Worm (Caenorhabditis elegans) whole organism, L2 larva: Measurements from ENCODE around the gene C14A6.8.

Experiments used
- ama-1 ChIP-seq: fragments of 150-350 bp; optimal IDR thresholded peaks from 2 replicates; lab custom pipeline; 2018; ENCODE audit warnings: inconsistent platforms
- ceh-16 ChIP-seq: fragments of 150-350 bp; optimal IDR thresholded peaks from 2 replicates; lab custom pipeline; 2014; ENCODE audit warnings: missing biosample characterization, missing genetic modification characterization
- ceh-82 ChIP-seq: fragments of 150-350 bp; optimal IDR thresholded peaks from 2 replicates; lab custom pipeline; 2014; ENCODE audit warnings: missing biosample characterization, missing genetic modification characterization
- elt-3 ChIP-seq: sonication (generic microtip); optimal IDR thresholded peaks from 2 replicates; lab custom pipeline; 2017; ENCODE audit warnings: missing biosample characterization, missing genetic modification characterization
- mdl-1 ChIP-seq, 2 experiments: fragments of 150-350 bp in 1 of 2; sonication (generic microtip) in 1 of 2; optimal IDR thresholded peaks; 2 replicates each; lab custom pipeline; 2017; ENCODE audit warnings: missing biosample characterization in 2 of 2, missing genetic modification characterization in 2 of 2
- nhr-11 ChIP-seq: fragments of 150-350 bp; optimal IDR thresholded peaks from 2 replicates; lab custom pipeline; 2014; ENCODE audit warnings: missing biosample characterization, missing genetic modification characterization
- nhr-23 ChIP-seq: fragments of 150-350 bp; optimal IDR thresholded peaks from 2 replicates; lab custom pipeline; 2014; ENCODE audit warnings: missing biosample characterization, missing genetic modification reagents, missing genetic modification characterization
- skn-1 ChIP-seq: sonication (generic microtip); optimal IDR thresholded peaks from 2 replicates; lab custom pipeline; 2017; ENCODE audit warnings: missing biosample characterization, missing genetic modification characterization
- snpc-4 ChIP-seq: fragments of 150-350 bp; optimal IDR thresholded peaks from 2 replicates; lab custom pipeline; 2014; ENCODE audit warnings: missing biosample characterization, missing genetic modification characterization
- unc-55 ChIP-seq: fragments of 150-350 bp; sonication (generic microtip); optimal IDR thresholded peaks from 3 replicates; lab custom pipeline; 2014; ENCODE audit warnings: missing biosample characterization, missing genetic modification reagents, missing genetic modification characterization
- unc-62 ChIP-seq: fragments of 150-350 bp; optimal IDR thresholded peaks from 2 replicates; lab custom pipeline; 2014; ENCODE audit warnings: missing biosample characterization, missing genetic modification reagents, missing genetic modification characterization

DNA sequence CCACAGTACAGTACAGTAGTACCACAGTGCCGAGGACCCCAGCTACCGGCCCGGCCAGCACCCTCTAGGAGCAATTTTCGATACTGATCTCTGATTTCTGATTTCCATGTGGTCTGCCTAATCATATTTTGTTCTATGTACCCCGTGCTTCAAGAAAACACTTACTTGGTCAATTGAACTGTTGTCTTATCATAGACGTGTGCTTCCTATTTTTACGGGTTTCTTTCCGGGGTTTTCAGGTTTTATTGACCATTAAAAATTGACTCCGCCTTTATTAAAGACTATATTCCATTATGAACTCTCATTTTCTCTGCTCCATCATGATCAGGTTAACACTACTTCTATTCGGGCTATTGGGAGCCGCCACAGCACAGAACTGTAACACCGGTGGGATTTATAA is 13.8 kb downstream of the C14A6.8 start, which contains the start of gene clec-48:
- TF ChIP-seq unc-62 (GFP tag; lab: Kevin White, UChicago) (no peak), skn-1 (no peak), ceh-16 (tag; lab: Kevin White, UChicago) (no peak), nhr-11 (tag; lab: Kevin White, UChicago) (no peak), snpc-4 (no peak), unc-55 (no peak), mdl-1 (tag; optimal IDR thresholded peaks at IDR 0.05; lab: Kevin White, UChicago) (no peak), ceh-82 (tag; lab: Kevin White, UChicago) (no peak), nhr-23 (tag; lab: Kevin White, UChicago) (no peak), elt-3 (no peak), ama-1 (no peak)
